Worm (Caenorhabditis elegans): ENCODE results near the gene cyp-33D1.

The cyp-33D1 gene

DNA sequence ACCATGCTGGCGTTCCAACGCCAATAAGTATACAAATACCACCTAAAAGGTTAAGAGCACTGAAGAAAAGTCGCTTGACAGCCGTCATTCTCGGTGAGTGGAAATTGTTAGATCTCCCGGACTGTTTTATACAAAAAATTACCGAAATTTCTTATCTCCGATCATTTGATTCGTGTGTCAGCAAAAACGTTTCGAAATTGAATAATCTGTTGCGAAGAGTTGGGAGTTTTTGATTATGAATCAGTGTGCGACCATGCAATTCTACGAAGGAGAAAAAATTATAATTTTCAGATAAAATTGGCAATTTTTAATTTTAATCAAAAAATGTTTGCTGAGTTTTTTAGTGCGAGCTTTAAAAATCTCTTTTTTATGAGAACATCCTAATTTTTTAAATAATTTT is 36.1 kb downstream of the cyp-33D1 start, which contains the start of gene clc-11:
TSS of gene clc-11 (minus strand) at position 101 of the 400 bp plus-strand sequence.
- TF ChIP-seq ztf-23 (GFP tag; IDR thresholded peaks at IDR 0.05) (no peak), med-1 (GFP tag; optimal IDR thresholded peaks at IDR 0.05; ENCODE audit: insufficient read depth) (no peak), flt-1 (GFP tag; IDR thresholded peaks at IDR 0.05) (no peak), ref-1 (GFP tag; conservative IDR thresholded peaks at IDR 0.05) (no peak)

DNA sequence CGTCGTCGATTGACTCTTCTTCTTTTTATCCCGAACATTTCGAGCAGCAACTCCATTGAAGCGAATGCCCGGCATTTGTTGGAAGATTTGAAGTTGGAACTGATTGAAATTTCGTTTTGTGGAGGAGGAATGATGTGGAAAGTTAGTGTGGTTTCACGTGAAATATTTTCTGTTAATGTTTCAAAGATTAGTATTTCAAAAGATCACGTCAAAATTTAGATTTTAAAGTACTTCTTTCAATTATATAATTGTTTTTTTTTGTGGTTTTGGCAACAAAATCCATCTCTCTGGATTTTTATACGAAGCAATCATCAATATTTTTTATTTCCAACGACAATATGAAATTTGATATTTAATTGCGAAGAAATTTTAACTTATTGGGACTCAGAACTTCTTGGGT is 38.6 kb downstream of the cyp-33D1 start, which contains the start of gene F44G3.7:
TSS of gene F44G3.7 (minus strand) at position 101 of the 400 bp plus-strand sequence.
- TF ChIP-seq flt-1 (GFP tag; IDR thresholded peaks at IDR 0.05): no peak
- no peak for TF ChIP-seq tab-1 (GFP tag; IDR thresholded peaks at IDR 0.05)
- TF ChIP-seq ztf-29 (GFP tag; IDR thresholded peaks at IDR 0.05): no peak
- no peak for TF ChIP-seq cog-1 (tag; optimal IDR thresholded peaks at IDR 0.05)
- TF ChIP-seq klf-2 (GFP tag; conservative IDR thresholded peaks at IDR 0.05): no peak
- no peak for TF ChIP-seq T22C8.4 (GFP tag; IDR thresholded peaks at IDR 0.05)
- no peak for TF ChIP-seq ztf-23 (GFP tag; IDR thresholded peaks at IDR 0.05)
- no peak for TF ChIP-seq ref-1 (GFP tag; conservative IDR thresholded peaks at IDR 0.05)
- TF ChIP-seq med-1 (GFP tag; optimal IDR thresholded peaks at IDR 0.05; ENCODE audit: insufficient read depth): no peak

DNA sequence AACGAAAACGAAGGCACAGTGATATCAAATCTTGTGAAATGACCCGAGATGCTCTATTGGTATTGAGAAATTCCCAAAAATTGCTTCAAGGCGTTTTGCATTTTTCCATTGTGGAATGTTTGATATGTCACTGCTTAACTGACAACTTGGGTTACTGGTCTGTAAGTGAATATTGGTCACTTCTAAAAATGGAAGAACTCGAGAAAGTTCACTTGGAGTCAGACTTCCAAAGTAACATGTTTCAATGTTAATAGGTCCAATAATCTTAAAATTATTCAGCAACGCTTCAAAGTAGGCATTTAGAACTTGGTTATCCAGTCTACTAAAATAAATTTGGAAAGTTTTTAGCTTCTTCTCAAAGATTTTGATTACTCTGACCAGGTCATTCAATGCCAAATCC is 43.0 kb downstream of the cyp-33D1 start, which contains the start of gene fbxa-144:
TSS of gene fbxa-144 (minus strand) at position 101 of the 400 bp plus-strand sequence.
- TF ChIP-seq flt-1 (GFP tag; IDR thresholded peaks at IDR 0.05) (no peak), T22C8.4 (GFP tag; IDR thresholded peaks at IDR 0.05) (no peak)

DNA sequence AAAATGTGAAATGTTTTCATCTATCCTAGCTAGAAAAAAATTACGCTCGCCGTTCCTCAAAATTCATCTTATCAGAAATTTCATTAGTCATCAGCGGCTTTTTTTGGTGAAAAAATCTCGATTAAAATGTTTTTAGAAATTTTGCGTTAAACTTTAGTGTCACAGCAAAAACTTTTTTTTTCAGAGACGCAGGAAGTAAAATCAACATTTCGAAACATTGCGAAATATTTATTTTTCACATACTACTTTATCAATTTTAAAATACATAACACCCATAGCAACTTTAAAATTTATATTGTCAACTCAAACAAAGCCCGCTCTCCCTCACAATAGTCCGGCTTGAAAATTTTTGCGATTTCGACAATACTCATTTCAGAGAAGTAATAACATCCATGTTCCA is 43.4 kb downstream of the cyp-33D1 start:
- TF ChIP-seq ztf-23 (GFP tag; IDR thresholded peaks at IDR 0.05) (no peak), tab-1 (GFP tag; IDR thresholded peaks at IDR 0.05) (no peak), flt-1 (GFP tag; IDR thresholded peaks at IDR 0.05) (no peak), med-1 (GFP tag; optimal IDR thresholded peaks at IDR 0.05; ENCODE audit: insufficient read depth) (no peak), T22C8.4 (GFP tag; IDR thresholded peaks at IDR 0.05) (no peak), ztf-29 (GFP tag; IDR thresholded peaks at IDR 0.05) (no peak), ref-1 (GFP tag; conservative IDR thresholded peaks at IDR 0.05) (no peak), klf-2 (GFP tag; conservative IDR thresholded peaks at IDR 0.05) (no peak), cog-1 (tag; optimal IDR thresholded peaks at IDR 0.05) (no peak)

DNA sequence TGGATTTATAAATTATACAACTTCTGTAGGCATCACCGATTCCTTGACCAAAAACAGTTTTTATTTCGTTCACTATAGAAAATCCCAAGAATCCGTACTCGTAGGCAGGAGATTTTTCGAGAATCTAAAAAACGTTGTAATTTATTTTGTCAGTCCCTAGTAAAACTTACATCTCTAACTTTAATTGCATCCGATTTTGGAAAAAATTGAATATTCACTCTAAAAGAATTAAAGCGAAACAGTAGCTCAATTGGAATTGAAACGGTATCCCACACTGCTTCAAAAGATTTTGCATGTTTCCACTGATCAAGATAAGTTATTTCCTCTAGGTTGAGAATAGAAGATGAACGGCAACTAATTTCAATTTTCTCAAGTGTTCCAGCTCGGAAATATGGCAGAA is 44.4 kb downstream of the cyp-33D1 start, which contains the start of gene fbxa-142:
TSS of gene fbxa-142 (minus strand) at position 101 of the 400 bp plus-strand sequence.
- TF ChIP-seq ztf-23 (GFP tag; IDR thresholded peaks at IDR 0.05) (no peak), klf-2 (GFP tag; conservative IDR thresholded peaks at IDR 0.05) (no peak), flt-1 (GFP tag; IDR thresholded peaks at IDR 0.05) (no peak), med-1 (GFP tag; optimal IDR thresholded peaks at IDR 0.05; ENCODE audit: insufficient read depth) (no peak), ref-1 (GFP tag; conservative IDR thresholded peaks at IDR 0.05) (no peak), tab-1 (GFP tag; IDR thresholded peaks at IDR 0.05) (no peak), ztf-29 (GFP tag; IDR thresholded peaks at IDR 0.05) (no peak)

DNA sequence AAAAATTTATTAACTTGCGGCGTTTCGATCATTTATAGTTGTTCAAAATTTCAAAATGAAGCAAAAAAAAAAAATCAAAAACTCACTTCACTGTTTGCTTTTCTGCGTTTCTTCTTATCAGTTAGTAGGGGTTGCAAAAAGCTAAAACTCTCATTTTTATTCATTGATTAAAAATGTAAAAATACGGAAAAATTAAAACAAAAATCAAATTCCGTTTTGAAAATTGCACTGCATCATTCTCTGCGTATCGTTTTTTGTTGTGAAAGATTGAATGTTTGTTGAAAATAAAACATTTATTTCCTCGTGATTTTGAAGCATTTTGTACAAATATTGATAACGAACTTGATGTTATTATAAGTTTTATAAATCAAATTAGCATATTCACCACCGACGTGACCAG is 46.5 kb downstream of the cyp-33D1 start:
- TF ChIP-seq T22C8.4 (GFP tag; IDR thresholded peaks at IDR 0.05): no peak
- TF ChIP-seq med-1 (GFP tag; optimal IDR thresholded peaks at IDR 0.05; ENCODE audit: insufficient read depth): no peak
- no peak for TF ChIP-seq klf-2 (GFP tag; conservative IDR thresholded peaks at IDR 0.05)
- no peak for TF ChIP-seq tab-1 (GFP tag; IDR thresholded peaks at IDR 0.05)
- no peak for TF ChIP-seq flt-1 (GFP tag; IDR thresholded peaks at IDR 0.05)
- TF ChIP-seq cog-1 (tag; optimal IDR thresholded peaks at IDR 0.05): no peak
- no peak for TF ChIP-seq ztf-23 (GFP tag; IDR thresholded peaks at IDR 0.05)
- TF ChIP-seq ref-1 (GFP tag; conservative IDR thresholded peaks at IDR 0.05): no peak
- TF ChIP-seq ztf-29 (GFP tag; IDR thresholded peaks at IDR 0.05): no peak

DNA sequence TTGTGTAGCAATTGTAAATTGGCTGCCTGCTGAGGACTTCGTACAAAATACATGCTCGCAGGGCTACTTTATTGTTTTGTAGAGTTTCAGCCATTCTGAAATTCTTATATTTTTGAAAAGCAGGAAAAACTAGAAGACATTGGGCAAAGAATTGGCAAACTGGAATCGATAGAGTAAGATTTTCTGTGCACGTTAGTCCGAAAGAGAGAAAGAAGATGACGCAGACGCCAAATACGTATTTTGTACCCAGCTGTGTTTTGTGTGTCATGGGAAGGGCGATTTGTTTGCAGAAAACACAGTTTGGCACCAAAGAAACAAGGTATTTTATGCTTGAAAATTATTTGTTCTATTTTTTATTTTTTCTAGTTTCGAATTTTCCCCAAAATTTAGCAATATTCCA is 48.3 kb downstream of the cyp-33D1 start, which contains the start of gene fbxa-143:
TSS of gene fbxa-143 (minus strand) at position 101 of the 400 bp plus-strand sequence.
- TF ChIP-seq T22C8.4 (GFP tag; IDR thresholded peaks at IDR 0.05): no peak
- TF ChIP-seq tab-1 (GFP tag; IDR thresholded peaks at IDR 0.05): no peak
- TF ChIP-seq ztf-23 (GFP tag; IDR thresholded peaks at IDR 0.05): no peak
- no peak for TF ChIP-seq flt-1 (GFP tag; IDR thresholded peaks at IDR 0.05)
- no peak for TF ChIP-seq med-1 (GFP tag; optimal IDR thresholded peaks at IDR 0.05; ENCODE audit: insufficient read depth)
- TF ChIP-seq cog-1 (tag; optimal IDR thresholded peaks at IDR 0.05): no peak
- no peak for TF ChIP-seq ztf-29 (GFP tag; IDR thresholded peaks at IDR 0.05)

DNA sequence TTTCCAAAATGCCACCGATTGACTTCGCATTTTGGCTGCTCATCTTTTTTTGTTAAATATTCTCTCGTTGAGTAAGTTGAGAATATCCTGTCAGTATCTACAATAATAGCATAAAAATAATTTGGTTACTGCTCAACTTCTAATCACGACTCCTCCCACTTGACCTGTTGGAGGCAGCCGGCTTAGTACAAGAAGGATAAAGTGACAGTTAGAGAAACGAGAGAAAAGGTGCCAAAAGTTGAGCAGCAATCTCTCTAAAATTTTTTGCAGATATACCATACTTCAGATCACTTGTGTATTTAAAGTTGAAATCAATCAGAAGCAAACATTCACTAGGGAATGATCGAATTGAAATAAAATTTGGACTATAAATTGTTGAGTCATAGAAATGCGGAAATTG is 50.9 kb downstream of the cyp-33D1 start, which contains the start of gene nhr-111:
TSS of gene nhr-111 (minus strand) at position 101 of the 400 bp plus-strand sequence.
- no peak for TF ChIP-seq tab-1 (GFP tag; IDR thresholded peaks at IDR 0.05)
- TF ChIP-seq ref-1 (GFP tag; conservative IDR thresholded peaks at IDR 0.05): no peak
- TF ChIP-seq ztf-29 (GFP tag; IDR thresholded peaks at IDR 0.05): no peak
- TF ChIP-seq med-1 (GFP tag; optimal IDR thresholded peaks at IDR 0.05; ENCODE audit: insufficient read depth): no peak
- no peak for TF ChIP-seq ztf-23 (GFP tag; IDR thresholded peaks at IDR 0.05)
- no peak for TF ChIP-seq flt-1 (GFP tag; IDR thresholded peaks at IDR 0.05)
- TF ChIP-seq klf-2 (GFP tag; conservative IDR thresholded peaks at IDR 0.05): no peak
- no peak for TF ChIP-seq T22C8.4 (GFP tag; IDR thresholded peaks at IDR 0.05)
- no peak for TF ChIP-seq cog-1 (tag; optimal IDR thresholded peaks at IDR 0.05)
